Fruit fly (Drosophila melanogaster) whole organism, embryonic: Measurements from ENCODE around the gene Ppcs.

ENCODE experiments used
- ATbp ChIP-seq: fragments of 200-800 bp; sonication (Bioruptor generic); optimal IDR thresholded peaks from 2 replicates; lab custom pipeline; 2017; ENCODE audit warnings: missing biosample characterization, mild to moderate bottlenecking, missing genetic modification characterization, missing genetic modification reagents
- CG11085 ChIP-seq: fragments of 200-800 bp; sonication (Bioruptor generic); IDR thresholded peaks from 2 replicates; pipeline ENCODE4 v1.3.6; 2022; ENCODE audit warnings: missing biosample characterization, missing genetic modification characterization
- CG11093 ChIP-seq: fragments of 200-800 bp; sonication (Bioruptor generic); IDR thresholded peaks from 3 replicates; pipeline ENCODE4 v1.3.6; 2022; ENCODE audit warnings: missing biosample characterization, missing genetic modification characterization
- CG12236 ChIP-seq: fragments of 200-800 bp; sonication (Bioruptor generic); optimal IDR thresholded peaks from 2 replicates; lab custom pipeline; 2016; ENCODE audit warnings: missing biosample characterization, missing genetic modification characterization
- CG1529 ChIP-seq: fragments of 200-800 bp; sonication (Bioruptor generic); optimal IDR thresholded peaks from 3 replicates; lab custom pipeline; 2018; ENCODE audit warnings: missing biosample characterization, missing genetic modification characterization
- CG17359 ChIP-seq: fragments of 200-800 bp; sonication (Bioruptor generic); optimal IDR thresholded peaks from 3 replicates; lab custom pipeline; 2018; ENCODE audit warnings: missing biosample characterization, mild to moderate bottlenecking, missing genetic modification characterization, moderate library complexity
- CG17612 ChIP-seq: fragments of 200-800 bp; sonication (Bioruptor generic); IDR thresholded peaks from 2 replicates; pipeline ENCODE4 v1.3.6; 2022; ENCODE audit warnings: missing biosample characterization, missing genetic modification characterization
- CG17802 ChIP-seq: fragments of 200-800 bp; sonication (Bioruptor generic); optimal IDR thresholded peaks from 2 replicates; lab custom pipeline; 2018; ENCODE audit warnings: missing biosample characterization, mild to moderate bottlenecking, missing genetic modification characterization, moderate library complexity
- CG18262 ChIP-seq: fragments of 200-800 bp; optimal IDR thresholded peaks from 3 replicates; lab custom pipeline; 2019; ENCODE audit warnings: missing biosample characterization, mild to moderate bottlenecking, missing genetic modification characterization, moderate library complexity
- CG1832 ChIP-seq: fragments of 200-800 bp; sonication (Bioruptor generic); optimal IDR thresholded peaks from 2 replicates; lab custom pipeline; 2017; ENCODE audit warnings: missing biosample characterization, mild to moderate bottlenecking, missing genetic modification characterization, inconsistent platforms
- CG2202 ChIP-seq: fragments of 200-800 bp; sonication (Bioruptor generic); optimal IDR thresholded peaks from 2 replicates; lab custom pipeline; 2018; ENCODE audit warnings: missing biosample characterization, mild to moderate bottlenecking, missing genetic modification characterization
- CG2875 ChIP-seq: fragments of 200-800 bp; sonication (Bioruptor generic); optimal IDR thresholded peaks from 2 replicates; lab custom pipeline; 2017; ENCODE audit warnings: missing biosample characterization, mild to moderate bottlenecking, missing genetic modification characterization, missing genetic modification reagents
- CG4730 ChIP-seq: fragments of 200-800 bp; sonication (Bioruptor generic); IDR thresholded peaks from 2 replicates; pipeline ENCODE4 v1.3.6; 2022; ENCODE audit warnings: missing biosample characterization, missing genetic modification characterization
- CG5245 ChIP-seq: fragments of 200-800 bp; sonication (Bioruptor generic); optimal IDR thresholded peaks from 3 replicates; lab custom pipeline; 2016; ENCODE audit warnings: missing biosample characterization, missing genetic modification characterization
- CG6765 ChIP-seq: fragments of 200-800 bp; sonication (Bioruptor generic); optimal IDR thresholded peaks from 3 replicates; lab custom pipeline; 2017; ENCODE audit warnings: missing biosample characterization, mild to moderate bottlenecking, missing genetic modification characterization
- CG6813 ChIP-seq: fragments of 200-800 bp; sonication (Bioruptor generic); optimal IDR thresholded peaks from 2 replicates; lab custom pipeline; 2017; ENCODE audit warnings: missing biosample characterization, missing genetic modification characterization, mild to moderate bottlenecking, moderate library complexity, missing genetic modification reagents
- CG8089 ChIP-seq: fragments of 200-800 bp; sonication (Bioruptor generic); optimal IDR thresholded peaks from 3 replicates; lab custom pipeline; 2016; ENCODE audit warnings: missing biosample characterization, missing genetic modification characterization
- CG9215 ChIP-seq: fragments of 200-800 bp; sonication (Bioruptor generic); IDR thresholded peaks from 2 replicates; pipeline ENCODE4 v1.3.6; 2022; ENCODE audit warnings: missing biosample characterization, missing genetic modification characterization
- D ChIP-seq, 2 experiments: fragments of 200-800 bp in 1 of 2; fragments of >200 bp in 1 of 2; sonication (Bioruptor generic) in 1 of 2; optimal IDR thresholded peaks; 2 replicates in 1 of 2; 3 replicates in 1 of 2; lab custom pipeline; 2017; ENCODE audit warnings: mild to moderate bottlenecking in 1 of 2, missing biosample characterization in 1 of 2, missing genetic modification characterization in 1 of 2, missing genetic modification reagents in 1 of 2
- Fer3 ChIP-seq: fragments of 200-800 bp; sonication (Bioruptor generic); optimal IDR thresholded peaks from 2 replicates; lab custom pipeline; 2018; ENCODE audit warnings: missing biosample characterization, mild to moderate bottlenecking, missing genetic modification characterization, moderate library complexity
- HLH3B ChIP-seq: fragments of 200-800 bp; sonication (Bioruptor generic); IDR thresholded peaks from 2 replicates; pipeline ENCODE4 v1.3.6; 2022; ENCODE audit warnings: missing biosample characterization, missing genetic modification characterization
- MBD-R2 ChIP-seq: fragments of 200-800 bp; sonication (Bioruptor generic); IDR thresholded peaks from 2 replicates; pipeline ENCODE4 v1.3.6; 2022; ENCODE audit warnings: missing biosample characterization, missing genetic modification characterization
- Oaz ChIP-seq: fragments of 200-800 bp; sonication (Bioruptor generic); IDR thresholded peaks from 2 replicates; pipeline ENCODE4 v1.3.6; 2022; ENCODE audit warnings: missing biosample characterization, missing genetic modification characterization
- Rx ChIP-seq: fragments of 200-800 bp; sonication (Bioruptor generic); IDR thresholded peaks from 2 replicates; pipeline ENCODE4 v1.3.6; 2022; ENCODE audit warnings: missing biosample characterization, missing genetic modification characterization
- Spps ChIP-seq: fragments of 200-800 bp; sonication (Bioruptor generic); optimal IDR thresholded peaks from 2 replicates; lab custom pipeline; 2018; ENCODE audit warnings: missing biosample characterization, mild to moderate bottlenecking, missing genetic modification characterization
- Trl ChIP-seq, 3 experiments: fragments of >200 bp in 2 of 3; fragments of 200-800 bp in 1 of 3; sonication (Bioruptor generic) in 1 of 3; optimal IDR thresholded peaks; 2 replicates in 1 of 3; 3 replicates in 2 of 3; lab custom pipeline; 2016 to 2017; ENCODE audit warnings: missing biosample characterization in 1 of 3, missing genetic modification characterization in 1 of 3
- ab ChIP-seq: fragments of 200-800 bp; sonication (Bioruptor generic); optimal IDR thresholded peaks from 2 replicates; lab custom pipeline; 2016; ENCODE audit warnings: missing biosample characterization, missing genetic modification characterization
- abd-A ChIP-seq: fragments of 200-800 bp; sonication (Bioruptor generic); optimal IDR thresholded peaks from 3 replicates; lab custom pipeline; 2019; ENCODE audit warnings: missing biosample characterization, mild to moderate bottlenecking, missing genetic modification characterization, moderate library complexity
- bigmax ChIP-seq: fragments of 200-800 bp; sonication (Bioruptor generic); optimal IDR thresholded peaks from 2 replicates; lab custom pipeline; 2018; ENCODE audit warnings: missing biosample characterization, mild to moderate bottlenecking, missing genetic modification characterization
- cato ChIP-seq: fragments of 200-800 bp; sonication (Bioruptor generic); optimal IDR thresholded peaks from 2 replicates; lab custom pipeline; 2016; ENCODE audit warnings: missing biosample characterization, missing genetic modification characterization, borderline replicate concordance
- eyg ChIP-seq: fragments of 200-800 bp; sonication (Bioruptor generic); optimal IDR thresholded peaks from 3 replicates; lab custom pipeline; 2016; ENCODE audit warnings: missing biosample characterization, missing genetic modification characterization
- fd3F ChIP-seq: fragments of 200-800 bp; sonication (Bioruptor generic); optimal IDR thresholded peaks from 2 replicates; lab custom pipeline; 2018; ENCODE audit warnings: missing biosample characterization, mild to moderate bottlenecking, missing genetic modification characterization, moderate library complexity
- fd96Cb ChIP-seq: fragments of 200-800 bp; sonication (Bioruptor generic); optimal IDR thresholded peaks from 2 replicates; lab custom pipeline; 2018; ENCODE audit warnings: missing biosample characterization, mild to moderate bottlenecking, missing genetic modification characterization, moderate library complexity
- fu2 ChIP-seq: fragments of 200-800 bp; sonication (Bioruptor generic); optimal IDR thresholded peaks from 2 replicates; lab custom pipeline; 2016; ENCODE audit warnings: missing biosample characterization, missing genetic modification characterization
- gem ChIP-seq: fragments of 200-800 bp; sonication (Bioruptor generic); optimal IDR thresholded peaks from 2 replicates; lab custom pipeline; 2019; ENCODE audit warnings: missing biosample characterization, mild to moderate bottlenecking, missing genetic modification characterization, moderate library complexity
- h ChIP-seq: fragments of >200 bp; optimal IDR thresholded peaks from 2 replicates; lab custom pipeline; 2017
- hb ChIP-seq: fragments of 200-800 bp; sonication (Bioruptor generic); IDR thresholded peaks from 3 replicates; pipeline ENCODE4 v1.3.6; 2022; ENCODE audit warnings: missing biosample characterization, missing genetic modification characterization; ENCODE audit not compliant: partially characterized antibody
- luna ChIP-seq: fragments of 200-800 bp; sonication (Bioruptor generic); optimal IDR thresholded peaks from 2 replicates; lab custom pipeline; 2016; ENCODE audit warnings: missing biosample characterization, missing genetic modification characterization
- p53 ChIP-seq: fragments of 200-800 bp; sonication (Bioruptor generic); optimal IDR thresholded peaks from 2 replicates; lab custom pipeline; 2016; ENCODE audit warnings: missing biosample characterization, missing genetic modification characterization
- peb ChIP-seq: fragments of 200-800 bp; sonication (Bioruptor generic); IDR thresholded peaks from 2 replicates; pipeline ENCODE4 v1.3.6; 2022; ENCODE audit warnings: missing biosample characterization, missing genetic modification characterization
- prd ChIP-seq, 3 experiments: fragments of >200 bp in 2 of 3; fragments of 200-800 bp in 1 of 3; sonication (Bioruptor generic) in 1 of 3; optimal IDR thresholded peaks in 2 of 3; IDR thresholded peaks in 1 of 3; 2 replicates in 2 of 3; 3 replicates in 1 of 3; pipeline versions ENCODE4 v1.3.6 to Lab custom; 2017 to 2022; ENCODE audit warnings: missing biosample characterization in 1 of 3, missing genetic modification characterization in 1 of 3
- rib ChIP-seq: fragments of 200-800 bp; sonication (Bioruptor generic); IDR thresholded peaks from 2 replicates; pipeline ENCODE4 v1.3.6; 2022; ENCODE audit warnings: missing biosample characterization, missing genetic modification characterization
- row ChIP-seq: fragments of 200-800 bp; sonication (Bioruptor generic); IDR thresholded peaks from 3 replicates; pipeline ENCODE4 v1.3.6; 2022; ENCODE audit warnings: missing biosample characterization, missing genetic modification characterization
- sim ChIP-seq: fragments of 200-800 bp; sonication (Bioruptor generic); IDR thresholded peaks from 2 replicates; pipeline ENCODE4 v1.3.6; 2022; ENCODE audit warnings: missing biosample characterization, missing genetic modification characterization
- sima ChIP-seq: fragments of 200-800 bp; sonication (Bioruptor generic); optimal IDR thresholded peaks from 2 replicates; lab custom pipeline; 2016; ENCODE audit warnings: missing biosample characterization, missing genetic modification characterization
- slbo ChIP-seq: fragments of 200-800 bp; sonication (Bioruptor generic); IDR thresholded peaks from 2 replicates; pipeline ENCODE4 v1.3.6; 2022; ENCODE audit warnings: missing biosample characterization, missing genetic modification characterization
- tx ChIP-seq: fragments of 200-800 bp; sonication (Bioruptor generic); optimal IDR thresholded peaks from 2 replicates; lab custom pipeline; 2016; ENCODE audit warnings: missing biosample characterization, missing genetic modification characterization
- vfl ChIP-seq: fragments of 200-800 bp; sonication (Bioruptor generic); optimal IDR thresholded peaks from 2 replicates; lab custom pipeline; 2016; ENCODE audit warnings: missing biosample characterization, missing genetic modification characterization
- yki ChIP-seq: fragments of >200 bp; optimal IDR thresholded peaks from 3 replicates; lab custom pipeline; 2018
- zfh1 ChIP-seq: fragments of 200-800 bp; sonication (Bioruptor generic); IDR thresholded peaks from 3 replicates; pipeline ENCODE4 v1.3.6; 2022; ENCODE audit warnings: missing biosample characterization, missing genetic modification characterization

The Ppcs gene

dm6 chr3R:19187717-19188149 is 40.0 kb upstream of the Ppcs start (continued):
- TF ChIP-seq cato (GFP tag; lab: Kevin White, UChicago) (no peak), tx (GFP tag; lab: Kevin White, UChicago) (no peak), CG11085 (GFP tag; lab: Robert Waterston, UW) (no peak), Fer3 (tag; lab: Kevin White, UChicago) (peak; percentile 16), bigmax (no peak), MBD-R2 (no peak), sima (GFP tag; lab: Kevin White, UChicago) (no peak), D (optimal IDR thresholded peaks at IDR 0.05; lab: Kevin White, UChicago) (no peak), D (GFP tag; optimal IDR thresholded peaks at IDR 0.05; lab: Kevin White, UChicago) (no peak), CG6765 (GFP tag; lab: Kevin White, UChicago) (no peak), fu2 (GFP tag; lab: Kevin White, UChicago) (no peak), CG17802 (tag; lab: Kevin White, UChicago) (no peak)
- TF ChIP-seq, all 482 proteins: peak for 58

DNA sequence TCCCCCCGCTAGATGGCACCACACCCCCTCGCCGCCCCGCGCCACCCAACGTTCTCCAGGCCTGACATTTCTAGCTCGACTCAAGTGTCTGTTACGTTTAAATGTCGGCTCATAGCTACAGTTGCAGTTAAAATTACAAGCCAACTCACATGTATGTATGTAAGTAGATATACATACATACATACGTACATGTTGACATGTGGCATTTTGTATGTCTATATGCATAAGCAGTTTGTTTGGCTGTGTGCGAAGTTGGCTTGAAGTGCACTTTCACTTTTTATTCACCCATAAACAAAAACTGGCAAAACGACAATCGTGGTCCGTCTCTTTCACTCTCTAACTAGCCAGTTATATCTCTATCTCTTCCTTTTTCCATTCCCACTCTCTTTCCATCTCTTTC is 35.1 kb upstream of the Ppcs start:
- no peak for TF ChIP-seq fd96Cb (tag; lab: Kevin White, UChicago)
- TF ChIP-seq prd (optimal IDR thresholded peaks at IDR 0.05; lab: Kevin White, UChicago): no peak
- TF ChIP-seq prd (GFP tag; IDR thresholded peaks at IDR 0.05; lab: Robert Waterston, UW): no peak
- TF ChIP-seq CG5245 (GFP tag; lab: Kevin White, UChicago): no peak
- TF ChIP-seq peb (GFP tag; lab: Robert Waterston, UW): no peak
- no peak for TF ChIP-seq hb
- TF ChIP-seq gem (tag; lab: Kevin White, UChicago): peak; percentile 32
- TF ChIP-seq eyg (GFP tag; lab: Kevin White, UChicago): no peak
- 0 out of 3 replicates have a peak, but pooled peaks have one; percentile 30 for TF ChIP-seq zfh1 (GFP tag; lab: Robert Waterston, UW)
- no peak for TF ChIP-seq CG9215 (GFP tag; lab: Robert Waterston, UW)
- TF ChIP-seq CG2875 (GFP tag; lab: Kevin White, UChicago): peak; percentile 76
- TF ChIP-seq row: no peak
- TF ChIP-seq fd3F (GFP tag; lab: Kevin White, UChicago): no peak
- no peak for TF ChIP-seq CG1832 (GFP tag; lab: Kevin White, UChicago)
- no peak for TF ChIP-seq vfl (GFP tag; lab: Kevin White, UChicago)
- TF ChIP-seq CG17359 (tag; lab: Kevin White, UChicago): peak; percentile 74
- no peak for TF ChIP-seq luna (GFP tag; lab: Kevin White, UChicago)
- no peak for TF ChIP-seq p53 (GFP tag; lab: Kevin White, UChicago)
- no peak for TF ChIP-seq CG8089
- TF ChIP-seq Spps (tag; lab: Kevin White, UChicago): no peak
- TF ChIP-seq yki (lab: Kevin White, UChicago): no peak
- no peak for TF ChIP-seq rib
- TF ChIP-seq CG12236 (GFP tag; lab: Kevin White, UChicago): no peak
- TF ChIP-seq ab: no peak
- TF ChIP-seq slbo (GFP tag; lab: Robert Waterston, UW): no peak
- no peak for TF ChIP-seq Rx (GFP tag; lab: Robert Waterston, UW)
- no peak for TF ChIP-seq Oaz
- peak; percentile 94 for TF ChIP-seq ATbp (GFP tag; lab: Kevin White, UChicago)
- peak; percentile 48 for TF ChIP-seq CG1529 (GFP tag; lab: Kevin White, UChicago)
- no peak for TF ChIP-seq CG17612 (GFP tag; lab: Robert Waterston, UW)
- TF ChIP-seq HLH3B: peak; percentile 37; the same call in 1 of the 2 replicates
- no peak for TF ChIP-seq CG2202
- no peak for TF ChIP-seq CG6813 (GFP tag; lab: Kevin White, UChicago)
- TF ChIP-seq Trl (optimal IDR thresholded peaks at IDR 0.05; lab: Kevin White, UChicago): no peak
- no peak for TF ChIP-seq Trl (GFP tag; optimal IDR thresholded peaks at IDR 0.05; lab: Kevin White, UChicago)
- TF ChIP-seq h: no peak
- peak; percentile 33; the same call in 1 of the 3 replicates for TF ChIP-seq CG11093
- TF ChIP-seq sim: no peak
- no peak for TF ChIP-seq abd-A (tag; lab: Kevin White, UChicago)
- TF ChIP-seq CG4730: no peak
- no peak for TF ChIP-seq CG18262 (tag; lab: Kevin White, UChicago)
